Worm (Caenorhabditis elegans) whole organism, L1 larva: Measurements from ENCODE around the gene C32D5.11.

Source experiments
- C16A3.4 ChIP-seq: fragments of 150-350 bp; optimal IDR thresholded peaks from 2 replicates; lab custom pipeline; 2014; ENCODE audit warnings: missing biosample characterization, missing genetic modification characterization
- C34B4.2 ChIP-seq: sonication (generic microtip); optimal IDR thresholded peaks from 2 replicates; lab custom pipeline; 2017; ENCODE audit warnings: mild to moderate bottlenecking, missing genetic modification characterization, missing compliant biosample characterization
- F16B12.6 ChIP-seq: fragments of 150-350 bp; optimal IDR thresholded peaks from 2 replicates; lab custom pipeline; 2014; ENCODE audit warnings: missing biosample characterization, missing genetic modification characterization
- Y116A8C.19 ChIP-seq: sonication (generic microtip); optimal IDR thresholded peaks from 2 replicates; lab custom pipeline; 2016; ENCODE audit warnings: missing compliant biosample characterization, missing genetic modification characterization, borderline replicate concordance
- aha-1 ChIP-seq: fragments of 150-350 bp; optimal IDR thresholded peaks from 2 replicates; lab custom pipeline; 2014; ENCODE audit warnings: missing biosample characterization, missing genetic modification characterization
- ama-1 ChIP-seq: fragments of 150-350 bp; optimal IDR thresholded peaks from 2 replicates; lab custom pipeline; 2014
- blmp-1 ChIP-seq: fragments of 150-350 bp; optimal IDR thresholded peaks from 2 replicates; lab custom pipeline; 2014; ENCODE audit warnings: missing biosample characterization, missing genetic modification characterization
- ceh-63 ChIP-seq: fragments of 200-800 bp; sonication (Bioruptor generic); optimal IDR thresholded peaks from 2 replicates; lab custom pipeline; 2018; ENCODE audit warnings: mild to moderate bottlenecking, missing genetic modification characterization, missing compliant biosample characterization
- ceh-88 ChIP-seq: fragments of 200-800 bp; sonication (Bioruptor generic); IDR thresholded peaks from 2 replicates; pipeline ENCODE4 v1.3.6; 2022; ENCODE audit warnings: missing genetic modification characterization, missing compliant biosample characterization
- ceh-90 ChIP-seq: sonication (generic microtip); optimal IDR thresholded peaks from 2 replicates; lab custom pipeline; 2016; ENCODE audit warnings: missing genetic modification characterization, missing compliant biosample characterization
- efl-1 ChIP-seq, 4 experiments: fragments of 150-350 bp; optimal IDR thresholded peaks in 3 of 4; peaks in 1 of 4; 1 replicate in 1 of 4; 2 replicates in 3 of 4; lab custom pipeline; 2014; ENCODE audit warnings: missing biosample characterization in 2 of 4, missing genetic modification characterization in 2 of 4, missing genetic modification reagents in 2 of 4
- egl-13 ChIP-seq: sonication (generic microtip); optimal IDR thresholded peaks from 2 replicates; lab custom pipeline; 2016; ENCODE audit warnings: missing genotype, missing genetic modification reagents, missing genetic modification characterization, missing compliant biosample characterization
- egl-27 ChIP-seq, 2 experiments: fragments of 150-350 bp in 1 of 2; sonication (generic microtip); optimal IDR thresholded peaks; 3 replicates each; lab custom pipeline; 2017 to 2018; ENCODE audit warnings: missing biosample characterization in 2 of 2, missing genetic modification characterization in 2 of 2, missing genetic modification reagents in 2 of 2
- elt-2 ChIP-seq: sonication (generic microtip); optimal IDR thresholded peaks from 2 replicates; lab custom pipeline; 2016; ENCODE audit warnings: missing genetic modification characterization, mild to moderate bottlenecking, inconsistent platforms, missing compliant biosample characterization, missing genetic modification reagents
- elt-3 ChIP-seq, 6 experiments: fragments of 150-350 bp in 1 of 6; sonication (generic microtip); optimal IDR thresholded peaks; 2 replicates each; lab custom pipeline; 2017 to 2018; ENCODE audit warnings: missing biosample characterization in 6 of 6, missing genetic modification characterization in 6 of 6, inconsistent platforms in 1 of 6
- fkh-10 ChIP-seq: sonication (generic microtip); optimal IDR thresholded peaks from 2 replicates; lab custom pipeline; 2017; ENCODE audit warnings: missing biosample characterization, missing genetic modification reagents, missing genetic modification characterization
- grh-1 ChIP-seq: fragments of 200-800 bp; sonication (Bioruptor generic); IDR thresholded peaks from 2 replicates; pipeline ENCODE4 v1.3.6; 2022; ENCODE audit warnings: missing genetic modification reagents, missing genetic modification characterization, missing compliant biosample characterization
- hlh-17 ChIP-seq: fragments of 200-800 bp; sonication (Bioruptor generic); optimal IDR thresholded peaks from 2 replicates; lab custom pipeline; 2018; ENCODE audit warnings: missing genetic modification characterization, mild to moderate bottlenecking, missing compliant biosample characterization, moderate library complexity, borderline replicate concordance
- hpl-2 ChIP-seq: fragments of 150-350 bp; optimal IDR thresholded peaks from 2 replicates; lab custom pipeline; 2014; ENCODE audit warnings: missing biosample characterization, missing genetic modification reagents, missing genetic modification characterization
- irx-1 ChIP-seq: sonication (generic microtip); optimal IDR thresholded peaks from 2 replicates; lab custom pipeline; 2016; ENCODE audit warnings: missing genetic modification characterization, missing compliant biosample characterization
- jun-1 ChIP-seq: fragments of 150-350 bp; optimal IDR thresholded peaks from 2 replicates; lab custom pipeline; 2014; ENCODE audit warnings: missing biosample characterization, missing genetic modification reagents, missing genetic modification characterization
- lin-13 ChIP-seq: fragments of 150-350 bp; optimal IDR thresholded peaks from 2 replicates; lab custom pipeline; 2014; ENCODE audit warnings: missing biosample characterization, missing genetic modification reagents, missing genetic modification characterization
- lin-15B ChIP-seq: fragments of 150-350 bp; sonication (generic microtip); optimal IDR thresholded peaks from 3 replicates; lab custom pipeline; 2014; ENCODE audit warnings: missing biosample characterization, missing genetic modification characterization
- lin-35 ChIP-seq, 2 experiments: fragments of 150-350 bp; optimal IDR thresholded peaks; 2 replicates each; lab custom pipeline; 2014; ENCODE audit warnings: missing biosample characterization in 2 of 2, missing genetic modification characterization in 2 of 2, missing genetic modification reagents in 2 of 2
- lir-3 ChIP-seq: sonication (generic microtip); optimal IDR thresholded peaks from 2 replicates; lab custom pipeline; 2016; ENCODE audit warnings: mild to moderate bottlenecking, missing genetic modification characterization, moderate library complexity, missing compliant biosample characterization; ENCODE audit not compliant: poor library complexity
- lsy-2 ChIP-seq, 2 experiments: fragments of 150-350 bp; optimal IDR thresholded peaks; 2 replicates each; lab custom pipeline; 2014; ENCODE audit warnings: missing biosample characterization in 2 of 2, missing genetic modification characterization in 2 of 2
- mab-9 ChIP-seq: fragments of 200-800 bp; sonication (Bioruptor generic); IDR thresholded peaks from 2 replicates; pipeline ENCODE4 v1.3.6; 2022; ENCODE audit warnings: missing genetic modification reagents, missing genetic modification characterization, missing compliant biosample characterization
- mep-1 ChIP-seq: fragments of 150-350 bp; optimal IDR thresholded peaks from 2 replicates; lab custom pipeline; 2014; ENCODE audit warnings: missing biosample characterization, missing genetic modification characterization
- nhr-237 ChIP-seq: fragments of 150-350 bp; optimal IDR thresholded peaks from 2 replicates; lab custom pipeline; 2014; ENCODE audit warnings: missing biosample characterization, missing genetic modification characterization
- nhr-28 ChIP-seq: fragments of 150-350 bp; optimal IDR thresholded peaks from 2 replicates; lab custom pipeline; 2014; ENCODE audit warnings: missing biosample characterization, missing genetic modification characterization
- nhr-71 ChIP-seq: sonication (generic microtip); optimal IDR thresholded peaks from 2 replicates; lab custom pipeline; 2016; ENCODE audit warnings: mild to moderate bottlenecking, missing genetic modification characterization, moderate library complexity, missing compliant biosample characterization
- nhr-76 ChIP-seq: sonication (generic microtip); optimal IDR thresholded peaks from 2 replicates; lab custom pipeline; 2017; ENCODE audit warnings: missing biosample characterization, missing genetic modification characterization
- nhr-77 ChIP-seq: fragments of 150-350 bp; optimal IDR thresholded peaks from 2 replicates; lab custom pipeline; 2014; ENCODE audit warnings: missing biosample characterization, missing genetic modification characterization
- nhr-84 ChIP-seq: sonication (generic microtip); optimal IDR thresholded peaks from 2 replicates; lab custom pipeline; 2017; ENCODE audit warnings: missing biosample characterization, missing genetic modification characterization
- nhr-85 ChIP-seq: sonication (generic microtip); peaks from one replicate; lab custom pipeline; 2016; ENCODE audit warnings: missing genetic modification characterization, inconsistent platforms, missing compliant biosample characterization
- pag-3 ChIP-seq: sonication (generic microtip); optimal IDR thresholded peaks from 2 replicates; lab custom pipeline; 2017; ENCODE audit warnings: missing genetic modification characterization, mild to moderate bottlenecking, missing compliant biosample characterization, antibody characterized with exemption, borderline replicate concordance; ENCODE audit not compliant: insufficient read depth
- pax-3 ChIP-seq: fragments of 200-800 bp; sonication (Bioruptor generic); optimal IDR thresholded peaks from 2 replicates; lab custom pipeline; 2018; ENCODE audit warnings: mild to moderate bottlenecking, missing genetic modification characterization, moderate library complexity, missing compliant biosample characterization
- pqm-1 ChIP-seq: sonication (generic microtip); optimal IDR thresholded peaks from 3 replicates; lab custom pipeline; 2017; ENCODE audit warnings: missing biosample characterization, missing genetic modification characterization
- skn-1 ChIP-seq: fragments of 150-350 bp; optimal IDR thresholded peaks from 2 replicates; lab custom pipeline; 2014; ENCODE audit warnings: missing biosample characterization, missing genetic modification characterization
- snpc-4 ChIP-seq: fragments of 150-350 bp; optimal IDR thresholded peaks from 2 replicates; lab custom pipeline; 2014; ENCODE audit warnings: missing biosample characterization, missing genetic modification characterization
- snu-23 ChIP-seq: sonication (generic microtip); optimal IDR thresholded peaks from 2 replicates; lab custom pipeline; 2016; ENCODE audit warnings: missing genetic modification characterization, missing compliant biosample characterization
- sup-37 ChIP-seq: fragments of 200-800 bp; sonication (Bioruptor generic); optimal IDR thresholded peaks from 2 replicates; lab custom pipeline; 2018; ENCODE audit warnings: mild to moderate bottlenecking, missing genetic modification characterization, missing compliant biosample characterization
- swsn-7 ChIP-seq: sonication (generic microtip); optimal IDR thresholded peaks from 2 replicates; lab custom pipeline; 2016; ENCODE audit warnings: missing genetic modification characterization, missing compliant biosample characterization
- tbx-2 ChIP-seq: sonication (generic microtip); optimal IDR thresholded peaks from 2 replicates; lab custom pipeline; 2016; ENCODE audit warnings: missing genetic modification characterization, missing compliant biosample characterization
- unc-130 ChIP-seq: fragments of 150-350 bp; optimal IDR thresholded peaks from 2 replicates; lab custom pipeline; 2017; ENCODE audit warnings: missing biosample characterization, missing genetic modification characterization, inconsistent platforms
- ztf-11 ChIP-seq, 2 experiments: sonication (generic microtip); optimal IDR thresholded peaks; 2 replicates each; lab custom pipeline; 2016 to 2017; ENCODE audit warnings: missing genetic modification characterization in 2 of 2, missing biosample characterization in 1 of 2, missing compliant biosample characterization in 1 of 2
- ztf-4 ChIP-seq: fragments of 150-350 bp; optimal IDR thresholded peaks from 2 replicates; lab custom pipeline; 2014; ENCODE audit warnings: missing biosample characterization, missing genetic modification characterization

Gene C32D5.11

ce11 chrII:6366696-6367095 lies 11.4 kb upstream of the C32D5.11 start, which contains the start of gene ctsa-4.1:
ctsa-4.1 (plus strand) TSS chrII:6366996.
- TF ChIP-seq sup-37 (no peak), F16B12.6 (no peak), lin-35 (GFP tag; optimal IDR thresholded peaks at IDR 0.05; lab: Kevin White, UChicago) (no peak), efl-1 (optimal IDR thresholded peaks at IDR 0.05; lab: Kevin White, UChicago) (no peak), efl-1 (GFP tag; optimal IDR thresholded peaks at IDR 0.05 in 1 of 2; lab: Kevin White, UChicago) (peak in 1 of 2 experiments; percentile 24)
- TF ChIP-seq, all 84 proteins: peak for 1

ce11 chrII:6365237-6365815 lies 10.1 kb upstream of the C32D5.11 start, which contains the start of the genes ani-2 and clec-88:
ani-2 (minus strand) TSS chrII:6365367.
clec-88 (plus strand) TSS chrII:6365722.
- TF ChIP-seq ceh-90 (tag; lab: Kevin White, UChicago) (no peak), snpc-4 (tag; lab: Kevin White, UChicago) (no peak), nhr-85 (tag; lab: Kevin White, UChicago) (no peak), lin-15B (tag; lab: Kevin White, UChicago) (no peak), egl-13 (tag; lab: Kevin White, UChicago) (no peak), Y116A8C.19 (tag; lab: Kevin White, UChicago) (no peak), hpl-2 (GFP tag; lab: Kevin White, UChicago) (no peak), ceh-63 (no peak), hlh-17 (GFP tag; lab: Kevin White, UChicago) (no peak), nhr-237 (tag; lab: Kevin White, UChicago) (no peak), ceh-88 (GFP tag; lab: Robert Waterston, UW) (no peak), mab-9 (GFP tag; lab: Robert Waterston, UW) (no peak), ama-1 (lab: Kevin White, UChicago) (no peak), skn-1 (no peak), nhr-84 (no peak), elt-2 (tag; lab: Kevin White, UChicago) (no peak), mep-1 (tag; lab: Kevin White, UChicago) (no peak), lin-13 (GFP tag; lab: Kevin White, UChicago) (no peak), unc-130 (no peak), nhr-77 (no peak)

- TF ChIP-seq fkh-10 (GFP tag; lab: Kevin White, UChicago) (no peak), ztf-11 (tag; optimal IDR thresholded peaks at IDR 0.05; lab: Kevin White, UChicago) (no peak), blmp-1 (tag; lab: Kevin White, UChicago) (peak; percentile 94), pag-3 (no peak), lin-35 (GFP tag; optimal IDR thresholded peaks at IDR 0.05; lab: Kevin White, UChicago) (peak; percentile 70 to 87), lsy-2 (tag; optimal IDR thresholded peaks at IDR 0.05; lab: Kevin White, UChicago) (peak; percentile 72 to 85), mep-1 (tag; lab: Kevin White, UChicago) (peak; percentile 65), ceh-90 (tag; lab: Kevin White, UChicago) (no peak), nhr-71 (tag; lab: Kevin White, UChicago) (peak; percentile 77), skn-1 (peak; percentile 35), pax-3 (tag; lab: Kevin White, UChicago) (no peak), aha-1 (tag; lab: Kevin White, UChicago) (no peak), elt-2 (tag; lab: Kevin White, UChicago) (no peak), jun-1 (tag; lab: Kevin White, UChicago) (no peak), C34B4.2 (no peak), swsn-7 (tag; lab: Kevin White, UChicago) (peak; percentile 72), snu-23 (GFP tag; lab: Kevin White, UChicago) (peak; percentile 83), egl-27 (tag; optimal IDR thresholded peaks at IDR 0.05; lab: Kevin White, UChicago) (no peak), Y116A8C.19 (tag; lab: Kevin White, UChicago) (no peak), pqm-1 (no peak), lin-13 (GFP tag; lab: Kevin White, UChicago) (peak; percentile 65), C16A3.4 (tag; lab: Kevin White, UChicago) (peak; percentile 78), ceh-63 (no peak), nhr-84 (no peak), nhr-76 (tag; lab: Kevin White, UChicago) (no peak), hlh-17 (GFP tag; lab: Kevin White, UChicago) (no peak), ztf-4 (tag; lab: Kevin White, UChicago) (peak; percentile 8), tbx-2 (tag; lab: Kevin White, UChicago) (peak; percentile 62), elt-3 (tag; optimal IDR thresholded peaks at IDR 0.05; lab: Kevin White, UChicago) (peak in 1 of 6 experiments; percentile 37), grh-1 (GFP tag; lab: Robert Waterston, UW) (0 out of 2 replicates have a peak, but pooled peaks have one; percentile 34), nhr-28 (tag; lab: Kevin White, UChicago) (no peak), nhr-237 (tag; lab: Kevin White, UChicago) (no peak), irx-1 (tag; lab: Kevin White, UChicago) (peak; percentile 23), lir-3 (tag; lab: Kevin White, UChicago) (peak; percentile 3)
These were observed 5.6 kb upstream of the C32D5.11 start, which contains the start of gene K10B2.4 for ce11 chrII:6360822-6361221. K10B2.4 (minus strand) TSS chrII:6360959.
